Fruit fly (Drosophila melanogaster): Measurements from ENCODE around the gene CG14042.

The CG14042 gene

dm6 chr2L:5060952-5061478 is 23.5 kb downstream of the CG14042 start (continued):
- TF ChIP-seq NFAT (GFP tag; IDR thresholded peaks at IDR 0.05) (peak; percentile 31; the same call in 1 of the 2 replicates), Ada2b (GFP tag; IDR thresholded peaks at IDR 0.05) (peak; percentile 66), pfk (GFP tag; optimal IDR thresholded peaks at IDR 0.05) (no peak), CG7372 (GFP tag; IDR thresholded peaks at IDR 0.05) (no peak; the same call in 1 of the 2 replicates), sug (tag; optimal IDR thresholded peaks at IDR 0.05) (peak; percentile 77), oc (tag; optimal IDR thresholded peaks at IDR 0.05) (peak; percentile 33), CG1024 (GFP tag; IDR thresholded peaks at IDR 0.05) (peak; percentile 41; the same call in 1 of the 2 replicates), gt (GFP tag; IDR thresholded peaks at IDR 0.05) (no peak), mam (GFP tag; optimal IDR thresholded peaks at IDR 0.05) (peak; percentile 88), zfh1 (GFP tag; IDR thresholded peaks at IDR 0.05) (peak; percentile 51; the same call in 1 of the 3 replicates), Sox102F (GFP tag; optimal IDR thresholded peaks at IDR 0.05) (peak; percentile 67), trem (tag; optimal IDR thresholded peaks at IDR 0.05) (no peak), jumu (GFP tag; optimal IDR thresholded peaks at IDR 0.05) (peak; percentile 68), Bdp1 (GFP tag; optimal IDR thresholded peaks at IDR 0.05) (peak; percentile 32), Scr (GFP tag; IDR thresholded peaks at IDR 0.05; ENCODE audit: partially characterized antibody) (no peak), CG8924 (tag; optimal IDR thresholded peaks at IDR 0.05) (peak; percentile 63), HmgZ (tag; optimal IDR thresholded peaks at IDR 0.05) (peak; percentile 67), Fer1 (GFP tag; optimal IDR thresholded peaks at IDR 0.05) (peak; percentile 89), lab (GFP tag; optimal IDR thresholded peaks at IDR 0.05) (peak; percentile 91), YL-1 (GFP tag; optimal IDR thresholded peaks at IDR 0.05) (no peak), CG8944 (GFP tag; optimal IDR thresholded peaks at IDR 0.05) (peak; percentile 12), lilli (GFP tag; optimal IDR thresholded peaks at IDR 0.05) (peak; percentile 88), ash1 (GFP tag; optimal IDR thresholded peaks at IDR 0.05) (no peak), CG12155 (GFP tag; optimal IDR thresholded peaks at IDR 0.05) (peak; percentile 42), Gug (GFP tag; IDR thresholded peaks at IDR 0.05) (no peak), stwl (tag; optimal IDR thresholded peaks at IDR 0.05) (no peak), CG7745 (tag; optimal IDR thresholded peaks at IDR 0.05) (no peak), CG34422 (GFP tag; IDR thresholded peaks at IDR 0.05) (no peak), ems (GFP tag; optimal IDR thresholded peaks at IDR 0.05) (peak; percentile 62), ase (GFP tag; IDR thresholded peaks at IDR 0.05) (peak; percentile 30; the same call in 1 of the 3 replicates), tx (GFP tag; optimal IDR thresholded peaks at IDR 0.05) (no peak), Pdp1 (GFP tag; optimal IDR thresholded peaks at IDR 0.05) (peak; percentile 59 to 85), cad (GFP tag; optimal IDR thresholded peaks at IDR 0.05) (no peak), unpg (GFP tag; optimal IDR thresholded peaks at IDR 0.05) (peak; percentile 62), grau (tag; optimal IDR thresholded peaks at IDR 0.05) (peak; percentile 61), CG30431 (GFP tag; optimal IDR thresholded peaks at IDR 0.05) (no peak), CG7928 (GFP tag; optimal IDR thresholded peaks at IDR 0.05) (peak; percentile 20), p53 (GFP tag; optimal IDR thresholded peaks at IDR 0.05) (peak; percentile 68), mld (GFP tag; IDR thresholded peaks at IDR 0.05; ENCODE audit: partially characterized antibody) (no peak), ssp (GFP tag; IDR thresholded peaks at IDR 0.05) (peak; percentile 36; the same call in 1 of the 2 replicates), CG10543 (GFP tag; optimal IDR thresholded peaks at IDR 0.05) (peak; percentile 73), CG9727 (GFP tag; optimal IDR thresholded peaks at IDR 0.05) (peak; percentile 66), chif (GFP tag; optimal IDR thresholded peaks at IDR 0.05) (peak; percentile 22 to 71), Xbp1 (GFP tag; optimal IDR thresholded peaks at IDR 0.05) (peak; percentile 36), CG8359 (GFP tag; optimal IDR thresholded peaks at IDR 0.05; ENCODE audit: borderline replicate concordance) (peak; percentile 15), Neu2 (GFP tag; optimal IDR thresholded peaks at IDR 0.05; ENCODE audit: borderline replicate concordance) (no peak), fu2 (GFP tag; optimal IDR thresholded peaks at IDR 0.05) (peak; percentile 50), toy (GFP tag; IDR thresholded peaks at IDR 0.05) (no peak), CG3726 (GFP tag; IDR thresholded peaks at IDR 0.05) (0 out of 3 replicates have a peak, but pooled peaks have one; percentile 24), NC2α (GFP tag; optimal IDR thresholded peaks at IDR 0.05) (no peak)
